Fruit fly (Drosophila melanogaster) Kc167 (cell line): ENCODE data around the gene CG15021.

Source experiments
- Myc ChIP-seq: fragments of >200 bp; optimal IDR thresholded peaks from 2 replicates; lab custom pipeline; 2017; ENCODE audit warnings: missing external identifiers
- Sin3A ChIP-seq: fragments of >200 bp; optimal IDR thresholded peaks from 2 replicates; lab custom pipeline; 2018; ENCODE audit warnings: missing external identifiers
- h ChIP-seq: fragments of >200 bp; optimal IDR thresholded peaks from 3 replicates; lab custom pipeline; 2018; ENCODE audit warnings: missing external identifiers
- insv ChIP-seq: fragments of >200 bp; optimal IDR thresholded peaks from 3 replicates; lab custom pipeline; 2018; ENCODE audit warnings: missing external identifiers
- psq ChIP-seq: fragments of >200 bp; optimal IDR thresholded peaks from 2 replicates; lab custom pipeline; 2017; ENCODE audit warnings: missing external identifiers
- ttk ChIP-seq: sonication (Bioruptor generic); optimal IDR thresholded peaks from 2 replicates; lab custom pipeline; 2017; ENCODE audit warnings: missing external identifiers

Gene CG15021

dm6 chr3L:4406653-4407257 is 29.8 kb upstream of the CG15021 start, which contains the start of gene TP53INP:
TSS of gene TP53INP (plus strand) at chr3L:4406943.
- TF ChIP-seq Myc (lab: Kevin White, UChicago) (no peak), insv (no peak), psq (no peak), h (no peak), Sin3A (lab: Kevin White, UChicago) (no peak), ttk (no peak)

- no peak for TF ChIP-seq insv
- TF ChIP-seq psq, result no peak
- TF ChIP-seq Myc (lab: Kevin White, UChicago), result no peak
- no peak for TF ChIP-seq Sin3A (lab: Kevin White, UChicago)
These were observed 28.8 kb upstream of the CG15021 start for dm6 chr3L:4407743-4408142.

- no peak for TF ChIP-seq insv
- TF ChIP-seq psq, result no peak
These were observed 28.0 kb upstream of the CG15021 start for dm6 chr3L:4408313-4409133.

dm6 chr3L:4409134-4409897 is 27.2 kb upstream of the CG15021 start:
- TF ChIP-seq h (no peak), Myc (lab: Kevin White, UChicago) (no peak), ttk (no peak), Sin3A (lab: Kevin White, UChicago) (no peak), psq (no peak), insv (no peak)

- no peak for TF ChIP-seq insv
- TF ChIP-seq Sin3A (lab: Kevin White, UChicago), result no peak
- TF ChIP-seq psq, result no peak
- TF ChIP-seq Myc (lab: Kevin White, UChicago), result no peak
- TF ChIP-seq h, result no peak
- TF ChIP-seq ttk, result no peak
These were observed 26.5 kb upstream of the CG15021 start for dm6 chr3L:4409898-4410629.

- TF ChIP-seq h (no peak), psq (no peak), ttk (no peak), Myc (lab: Kevin White, UChicago) (no peak), Sin3A (lab: Kevin White, UChicago) (no peak), insv (no peak)
These were observed 25.3 kb upstream of the CG15021 start for dm6 chr3L:4411025-4411873.

dm6 chr3L:4411951-4412350 is 24.6 kb upstream of the CG15021 start:
- TF ChIP-seq insv (no peak), h (no peak), psq (no peak)

dm6 chr3L:4412974-4413373 is 23.5 kb upstream of the CG15021 start:
- TF ChIP-seq psq (no peak), h (no peak), Sin3A (lab: Kevin White, UChicago) (no peak), ttk (no peak), Myc (lab: Kevin White, UChicago) (no peak), insv (no peak)

- TF ChIP-seq Sin3A (lab: Kevin White, UChicago) (no peak), ttk (no peak), insv (no peak)
These were observed 22.6 kb upstream of the CG15021 start for dm6 chr3L:4413800-4414446.

dm6 chr3L:4414579-4414978 is 21.9 kb upstream of the CG15021 start:
- TF ChIP-seq h, result no peak
- no peak for TF ChIP-seq insv
- TF ChIP-seq Sin3A (lab: Kevin White, UChicago), result no peak
- TF ChIP-seq Myc (lab: Kevin White, UChicago), result no peak
- no peak for TF ChIP-seq ttk
- TF ChIP-seq psq, result no peak

dm6 chr3L:4415326-4416274 is 20.9 kb upstream of the CG15021 start:
- TF ChIP-seq Myc (lab: Kevin White, UChicago), result no peak
- TF ChIP-seq insv, result no peak
- no peak for TF ChIP-seq Sin3A (lab: Kevin White, UChicago)
- no peak for TF ChIP-seq psq
- no peak for TF ChIP-seq ttk
- TF ChIP-seq h, result no peak
